Fruit fly (Drosophila melanogaster): ENCODE results near the gene GAA1.

Gene GAA1

DNA sequence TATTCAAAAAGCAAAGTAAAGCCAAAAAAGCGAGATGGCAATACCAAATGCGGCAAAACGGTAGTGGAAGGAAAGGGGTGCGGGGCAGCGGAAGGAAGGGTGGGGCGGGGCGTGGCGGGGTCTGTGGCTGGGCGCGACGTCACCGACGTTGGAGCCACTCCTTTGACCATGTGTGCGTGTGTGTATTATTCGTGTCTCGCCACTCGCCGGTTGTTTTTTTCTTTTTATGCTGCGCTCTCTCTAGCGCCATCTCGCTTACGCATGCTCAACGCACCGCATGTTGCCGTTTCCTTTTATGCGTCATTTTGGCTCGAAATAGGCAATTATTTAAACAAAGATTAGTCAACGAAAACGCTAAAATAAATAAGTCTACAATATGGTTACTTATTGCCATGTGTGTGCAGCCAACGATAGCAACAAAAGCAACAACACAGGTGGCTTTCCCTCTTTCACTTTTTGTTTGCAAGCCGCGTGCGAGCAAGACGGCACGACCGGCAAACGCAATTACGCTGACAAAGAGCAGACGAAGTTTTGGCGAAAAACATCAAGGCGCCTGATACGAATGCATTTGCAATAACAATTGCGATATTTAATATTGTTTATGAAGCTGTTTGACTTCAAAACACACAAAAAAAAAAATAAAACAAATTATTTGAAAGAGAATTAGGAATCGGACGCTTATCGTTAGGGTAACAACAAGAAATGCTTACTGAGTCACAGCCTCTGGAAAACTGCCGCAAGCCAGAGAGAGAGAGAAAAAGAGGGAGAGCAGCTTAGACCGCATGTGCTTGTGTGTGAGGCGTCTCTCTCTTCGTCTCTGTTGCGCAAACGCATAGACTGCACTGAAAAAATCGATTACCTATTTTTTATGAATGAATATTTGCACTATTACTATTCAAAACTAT, 26.3 kb upstream of the GAA1 start (continued):
- TF ChIP-seq CG11762 (GFP tag; optimal IDR thresholded peaks at IDR 0.05; ENCODE audit: insufficient read depth), result no peak
- no peak for TF ChIP-seq Hr4 (GFP tag; optimal IDR thresholded peaks at IDR 0.05)
- TF ChIP-seq CG10631 (GFP tag; optimal IDR thresholded peaks at IDR 0.05), result no peak
- TF ChIP-seq Eip93F (GFP tag; optimal IDR thresholded peaks at IDR 0.05), result no peak
- peak; percentile 23; the same call in 1 of the 3 replicates for TF ChIP-seq CG8119 (GFP tag; IDR thresholded peaks at IDR 0.05)
- TF ChIP-seq acj6 (GFP tag; optimal IDR thresholded peaks at IDR 0.05), result no peak
- no peak for TF ChIP-seq dac (GFP tag; optimal IDR thresholded peaks at IDR 0.05)
- TF ChIP-seq achi (GFP tag; optimal IDR thresholded peaks at IDR 0.05), result no peak
- no peak for TF ChIP-seq Met (GFP tag; optimal IDR thresholded peaks at IDR 0.05)
- no peak for TF ChIP-seq Sox15 (GFP tag; optimal IDR thresholded peaks at IDR 0.05)
- peak; percentile 23 for TF ChIP-seq CG1621 (tag; optimal IDR thresholded peaks at IDR 0.05)
- TF ChIP-seq CG31627 (GFP tag; optimal IDR thresholded peaks at IDR 0.05), result no peak
- peak; percentile 13 for TF ChIP-seq CG10669 (GFP tag; optimal IDR thresholded peaks at IDR 0.05)
- no peak for TF ChIP-seq Eip75B (GFP tag; optimal IDR thresholded peaks at IDR 0.05)
- no peak for TF ChIP-seq CG11294 (GFP tag; IDR thresholded peaks at IDR 0.05)
- TF ChIP-seq Ets21C (GFP tag; optimal IDR thresholded peaks at IDR 0.05), result no peak
- no peak for TF ChIP-seq Sox14 (GFP tag; optimal IDR thresholded peaks at IDR 0.05)
- TF ChIP-seq eg (GFP tag; IDR thresholded peaks at IDR 0.05), result peak; percentile 61; the same call in 2 of the 3 replicates
- peak; percentile 30 for TF ChIP-seq dsx (GFP tag; optimal IDR thresholded peaks at IDR 0.05; ENCODE audit: poor library complexity, severe bottlenecking)
- no peak for TF ChIP-seq vri (GFP tag; optimal IDR thresholded peaks at IDR 0.05)
- TF ChIP-seq Eip78C (GFP tag), result no peak
- peak; percentile 57 for TF ChIP-seq CG6854 (GFP tag; optimal IDR thresholded peaks at IDR 0.05)
- no peak for TF ChIP-seq lz (GFP tag; optimal IDR thresholded peaks at IDR 0.05)
- no peak for TF ChIP-seq CG3032 (tag; optimal IDR thresholded peaks at IDR 0.05)
- TF ChIP-seq CG9139 (GFP tag; optimal IDR thresholded peaks at IDR 0.05), result no peak
- TF ChIP-seq CG16779 (tag; optimal IDR thresholded peaks at IDR 0.05), result no peak
- TF ChIP-seq OdsH (GFP tag; optimal IDR thresholded peaks at IDR 0.05), result no peak
- TF ChIP-seq topi (GFP tag; optimal IDR thresholded peaks at IDR 0.05), result no peak

DNA sequence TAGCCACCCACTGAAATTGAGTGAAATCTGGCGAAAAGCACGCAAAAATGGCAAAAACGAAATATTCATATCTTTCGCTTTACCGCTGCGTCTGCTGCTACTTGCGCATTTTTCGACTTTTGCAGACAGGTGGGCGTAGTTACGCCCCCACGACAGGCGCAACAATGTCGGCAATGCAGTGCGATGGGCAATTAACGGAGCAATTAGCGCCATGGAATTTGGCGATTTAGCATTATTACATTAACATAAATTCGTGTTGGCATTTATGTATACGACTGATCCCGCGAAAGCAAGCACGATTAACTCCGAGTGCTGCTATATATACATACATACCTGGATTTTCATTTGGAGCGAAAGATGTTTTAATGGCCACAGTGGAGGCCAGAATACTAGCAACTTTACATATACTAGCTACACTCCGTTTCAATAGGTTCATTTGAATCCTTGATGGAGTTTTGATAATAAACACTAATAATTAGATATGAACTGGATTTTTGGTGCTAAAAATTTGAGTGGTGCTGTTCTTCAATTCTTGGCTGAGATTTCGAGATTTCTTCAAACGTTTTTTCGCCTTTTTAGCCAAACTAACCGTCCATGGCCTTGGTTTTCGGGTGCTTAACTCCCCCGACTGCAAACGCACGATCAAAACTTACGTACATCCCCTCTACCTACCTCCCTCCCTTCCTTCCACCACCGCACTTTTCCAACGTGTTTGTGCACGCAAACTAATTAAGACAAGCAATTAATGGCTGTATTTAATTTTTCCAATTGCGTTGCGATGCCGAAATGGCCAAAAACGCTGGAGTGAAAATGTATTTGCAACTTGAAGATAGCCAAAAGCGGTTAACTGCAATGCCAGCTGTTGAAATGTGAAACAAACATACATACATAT, 23.9 kb upstream of the GAA1 start:
- TF ChIP-seq fkh (GFP tag; optimal IDR thresholded peaks at IDR 0.05) (no peak), Eip93F (GFP tag; optimal IDR thresholded peaks at IDR 0.05) (no peak), CG8632 (GFP tag; optimal IDR thresholded peaks at IDR 0.05) (peak; percentile 58), CG6792 (GFP tag; optimal IDR thresholded peaks at IDR 0.05) (peak; percentile 60), CG8319 (GFP tag; optimal IDR thresholded peaks at IDR 0.05) (no peak), Hr38 (GFP tag; optimal IDR thresholded peaks at IDR 0.05) (no peak), Gug (GFP tag; IDR thresholded peaks at IDR 0.05) (peak; percentile 31; the same call in 1 of the 2 replicates), fd85E (GFP tag; optimal IDR thresholded peaks at IDR 0.05) (no peak), spab (GFP tag; optimal IDR thresholded peaks at IDR 0.05) (peak; percentile 16), CG6808 (GFP tag; optimal IDR thresholded peaks at IDR 0.05) (peak; percentile 28), achi (GFP tag; optimal IDR thresholded peaks at IDR 0.05) (peak; percentile 63), Lpt (GFP tag; optimal IDR thresholded peaks at IDR 0.05) (peak; percentile 36), topi (GFP tag; optimal IDR thresholded peaks at IDR 0.05) (peak; percentile 64), CG3919 (GFP tag; optimal IDR thresholded peaks at IDR 0.05) (peak; percentile 53), OdsH (GFP tag; optimal IDR thresholded peaks at IDR 0.05) (peak; percentile 68), net (GFP tag; optimal IDR thresholded peaks at IDR 0.05) (peak; percentile 62), CG6854 (GFP tag; optimal IDR thresholded peaks at IDR 0.05) (no peak), fd59A (GFP tag; optimal IDR thresholded peaks at IDR 0.05) (peak; percentile 12), CG11762 (GFP tag; optimal IDR thresholded peaks at IDR 0.05; ENCODE audit: insufficient read depth) (peak; percentile 45), CG32006 (GFP tag; optimal IDR thresholded peaks at IDR 0.05) (peak; percentile 76), CG15336 (GFP tag; IDR thresholded peaks at IDR 0.05) (peak; percentile 76), Ets96B (tag; optimal IDR thresholded peaks at IDR 0.05) (peak; percentile 39), eg (GFP tag; IDR thresholded peaks at IDR 0.05) (peak; percentile 83), acj6 (GFP tag; optimal IDR thresholded peaks at IDR 0.05) (peak; percentile 68), Smox (GFP tag; optimal IDR thresholded peaks at IDR 0.05) (peak; percentile 71), esn (GFP tag; optimal IDR thresholded peaks at IDR 0.05) (peak; percentile 70), Sox14 (GFP tag; optimal IDR thresholded peaks at IDR 0.05) (peak; percentile 63), CG8119 (GFP tag; IDR thresholded peaks at IDR 0.05) (peak; percentile 69; the same call in 2 of the 3 replicates)
